Fruit fly (Drosophila melanogaster): ENCODE measurements around the gene CIAPIN1.
A peak's percentile ranks its signal among the peaks of the same experiment; 100 is the strongest.

The CIAPIN1 gene

DNA sequence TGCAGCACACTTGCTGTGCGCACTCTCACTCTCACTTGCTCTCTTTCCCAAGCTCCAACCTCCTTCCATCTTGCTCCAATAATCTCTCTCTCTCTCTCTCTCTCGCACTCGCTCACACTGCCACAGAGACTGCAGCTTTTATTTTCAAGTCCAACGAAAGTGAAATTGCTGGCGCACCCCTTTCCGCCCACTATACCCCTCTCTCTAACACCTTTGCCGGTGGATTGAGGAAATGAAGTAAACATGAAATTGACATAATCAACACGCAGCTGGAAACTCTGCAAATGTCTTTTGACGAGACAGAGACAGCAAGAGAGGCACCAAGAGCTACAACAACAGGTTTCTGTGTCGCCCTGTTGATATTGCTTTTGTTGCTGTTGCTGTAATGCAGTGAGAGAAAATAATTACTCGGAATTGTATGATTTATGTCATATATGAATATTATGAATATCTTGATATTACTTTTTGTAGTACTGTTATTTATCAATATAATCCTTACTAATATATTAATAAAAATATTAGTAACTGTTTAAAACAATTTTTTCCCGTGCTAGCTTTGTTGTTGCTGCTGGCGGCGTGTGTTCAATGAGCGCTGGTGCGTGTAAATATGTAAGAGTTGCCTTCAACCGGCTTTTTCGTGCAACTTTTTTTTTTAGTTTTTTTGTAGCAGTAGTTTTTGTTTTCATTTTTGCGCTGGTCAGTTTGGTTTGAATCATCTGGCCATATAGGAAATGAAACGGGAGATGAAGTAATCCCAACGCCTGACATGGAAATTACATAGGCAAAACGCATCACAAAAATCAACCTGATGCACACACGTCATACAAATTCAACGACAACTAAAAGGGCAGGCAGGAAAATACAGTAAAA lies 42.8 kb downstream of the CIAPIN1 start (continued):
- TF ChIP-seq psq (GFP tag; optimal IDR thresholded peaks at IDR 0.05) = peak; percentile 80
- no peak for TF ChIP-seq Myb (GFP tag; optimal IDR thresholded peaks at IDR 0.05)
- peak; percentile 78 for TF ChIP-seq CG6175 (GFP tag; IDR thresholded peaks at IDR 0.05)
- no peak for TF ChIP-seq Sin3A (optimal IDR thresholded peaks at IDR 0.05)
- peak; percentile 21 to 90 for TF ChIP-seq dpn (GFP tag; optimal IDR thresholded peaks at IDR 0.05)
- TF ChIP-seq CG3847 (GFP tag; IDR thresholded peaks at IDR 0.05) = peak; percentile 78
- TF ChIP-seq Stat92E (GFP tag; optimal IDR thresholded peaks at IDR 0.05) = peak in 1 of 3 experiments; percentile 70
- TF ChIP-seq CG11695 (GFP tag; IDR thresholded peaks at IDR 0.05) = peak; percentile 94
- peak; percentile 82 for TF ChIP-seq tio (GFP tag; optimal IDR thresholded peaks at IDR 0.05)
- TF ChIP-seq CG11085 (GFP tag; IDR thresholded peaks at IDR 0.05) = peak; percentile 73
- peak; percentile 80 to 84 for TF ChIP-seq Trl (optimal IDR thresholded peaks at IDR 0.05)
- peak; percentile 68 for TF ChIP-seq Trl (GFP tag; optimal IDR thresholded peaks at IDR 0.05)
- TF ChIP-seq Taf1 (GFP tag; IDR thresholded peaks at IDR 0.05) = peak; percentile 60
- TF ChIP-seq C15 (GFP tag; IDR thresholded peaks at IDR 0.05) = 0 out of 3 replicates have a peak, but pooled peaks have one; percentile 45
- TF ChIP-seq Poxn (GFP tag; IDR thresholded peaks at IDR 0.05) = peak; percentile 16; the same call in 1 of the 2 replicates
- TF ChIP-seq Dfd (GFP tag; optimal IDR thresholded peaks at IDR 0.05) = no peak
- TF ChIP-seq Spps (tag; optimal IDR thresholded peaks at IDR 0.05) = peak; percentile 89
- no peak for TF ChIP-seq Lpt (GFP tag; optimal IDR thresholded peaks at IDR 0.05)
- peak; percentile 82 for TF ChIP-seq CG3407 (GFP tag; optimal IDR thresholded peaks at IDR 0.05)
- peak; percentile 75 for TF ChIP-seq odd (GFP tag; optimal IDR thresholded peaks at IDR 0.05)
- TF ChIP-seq CG5953 (GFP tag; IDR thresholded peaks at IDR 0.05) = peak; percentile 87
- TF ChIP-seq Opbp (GFP tag; IDR thresholded peaks at IDR 0.05; ENCODE audit: partially characterized antibody) = no peak
- TF ChIP-seq D19A (tag; optimal IDR thresholded peaks at IDR 0.05) = peak; percentile 88
- peak; percentile 83 for TF ChIP-seq Chrac-16 (GFP tag; optimal IDR thresholded peaks at IDR 0.05)
- TF ChIP-seq cg (GFP tag; optimal IDR thresholded peaks at IDR 0.05) = no peak
- 0 out of 3 replicates have a peak, but pooled peaks have one; percentile 46 for TF ChIP-seq zen2 (GFP tag; IDR thresholded peaks at IDR 0.05; ENCODE audit: partially characterized antibody)
- peak; percentile 20 for TF ChIP-seq pfk (GFP tag; optimal IDR thresholded peaks at IDR 0.05)
- TF ChIP-seq ase (GFP tag; IDR thresholded peaks at IDR 0.05) = peak; percentile 92
- peak; percentile 82 for TF ChIP-seq CG13296 (GFP tag; optimal IDR thresholded peaks at IDR 0.05)
- TF ChIP-seq CG18619 (GFP tag; optimal IDR thresholded peaks at IDR 0.05) = peak; percentile 75
- peak; percentile 76 for TF ChIP-seq CG11456 (GFP tag; IDR thresholded peaks at IDR 0.05)
- TF ChIP-seq fd3F (GFP tag; optimal IDR thresholded peaks at IDR 0.05) = peak; percentile 85
- TF ChIP-seq Antp (GFP tag; optimal IDR thresholded peaks at IDR 0.05) = peak; percentile 16
- TF ChIP-seq Lim3 (GFP tag; IDR thresholded peaks at IDR 0.05) = peak; percentile 85
- peak; percentile 90 for TF ChIP-seq CG4820 (GFP tag; optimal IDR thresholded peaks at IDR 0.05)
- peak; percentile 77 for TF ChIP-seq trh (GFP tag; optimal IDR thresholded peaks at IDR 0.05)
- no peak for TF ChIP-seq bigmax (GFP tag; optimal IDR thresholded peaks at IDR 0.05)
- TF ChIP-seq grau (tag; optimal IDR thresholded peaks at IDR 0.05) = peak; percentile 91
- TF ChIP-seq Mad (GFP tag; optimal IDR thresholded peaks at IDR 0.05) = peak; percentile 48
- TF ChIP-seq CG3163 (GFP tag; optimal IDR thresholded peaks at IDR 0.05) = peak; percentile 12
- peak; percentile 74 for TF ChIP-seq CG11723 (GFP tag; optimal IDR thresholded peaks at IDR 0.05)
- TF ChIP-seq CG12236 (GFP tag; optimal IDR thresholded peaks at IDR 0.05) = peak; percentile 19
- peak in 1 of 2 experiments; percentile 53 for TF ChIP-seq crp (GFP tag; optimal IDR thresholded peaks at IDR 0.05)
- TF ChIP-seq CG6765 (GFP tag; optimal IDR thresholded peaks at IDR 0.05) = peak; percentile 66
- no peak for TF ChIP-seq slp2 (GFP tag; optimal IDR thresholded peaks at IDR 0.05)
- no peak for TF ChIP-seq gfzf (GFP tag; optimal IDR thresholded peaks at IDR 0.05)
- peak; percentile 69 for TF ChIP-seq CG1603 (tag; optimal IDR thresholded peaks at IDR 0.05)
- peak; percentile 93 for TF ChIP-seq HLHmδ (GFP tag; optimal IDR thresholded peaks at IDR 0.05)
- peak; percentile 74 for TF ChIP-seq sqz (GFP tag; optimal IDR thresholded peaks at IDR 0.05)
